Fruit fly (Drosophila melanogaster) whole organism, prepupa: ENCODE results near the gene CG10898.

ENCODE experiments used
- Blimp-1 ChIP-seq: fragments of 200-800 bp; sonication (Bioruptor generic); optimal IDR thresholded peaks from 3 replicates; lab custom pipeline; 2017; ENCODE audit warnings: missing biosample characterization, missing genetic modification characterization, mild to moderate bottlenecking, moderate library complexity, missing genetic modification reagents
- CG10631 ChIP-seq: fragments of 200-800 bp; sonication (Bioruptor generic); optimal IDR thresholded peaks from 2 replicates; lab custom pipeline; 2016; ENCODE audit warnings: missing biosample characterization, missing genetic modification characterization
- CG10669 ChIP-seq: fragments of 200-800 bp; sonication (Bioruptor generic); optimal IDR thresholded peaks from 3 replicates; lab custom pipeline; 2018; ENCODE audit warnings: missing biosample characterization, mild to moderate bottlenecking, missing genetic modification characterization, moderate library complexity
- CG11762 ChIP-seq: fragments of 200-800 bp; sonication (Bioruptor generic); optimal IDR thresholded peaks from 3 replicates; lab custom pipeline; 2016; ENCODE audit warnings: missing biosample characterization, missing genetic modification characterization; ENCODE audit not compliant: insufficient read depth
- CG11902 ChIP-seq: fragments of 200-800 bp; sonication (Bioruptor generic); optimal IDR thresholded peaks from 3 replicates; lab custom pipeline; 2016; ENCODE audit warnings: missing biosample characterization, missing genetic modification characterization
- CG15336 ChIP-seq: fragments of 200-800 bp; sonication (Bioruptor generic); IDR thresholded peaks from 2 replicates; pipeline ENCODE4 v1.3.6; 2022; ENCODE audit warnings: missing biosample characterization, missing genetic modification characterization
- CG16779 ChIP-seq: fragments of 200-800 bp; sonication (Bioruptor generic); optimal IDR thresholded peaks from 3 replicates; lab custom pipeline; 2017; ENCODE audit warnings: missing biosample characterization, mild to moderate bottlenecking, missing genetic modification characterization
- CG31627 ChIP-seq: fragments of 200-800 bp; sonication (Bioruptor generic); optimal IDR thresholded peaks from 3 replicates; lab custom pipeline; 2016; ENCODE audit warnings: missing biosample characterization, missing genetic modification characterization
- CG32006 ChIP-seq: fragments of 200-800 bp; sonication (Bioruptor generic); optimal IDR thresholded peaks from 3 replicates; lab custom pipeline; 2017; ENCODE audit warnings: missing biosample characterization, mild to moderate bottlenecking, missing genetic modification characterization
- CG3919 ChIP-seq: fragments of 200-800 bp; sonication (Bioruptor generic); optimal IDR thresholded peaks from 3 replicates; lab custom pipeline; 2016; ENCODE audit warnings: missing biosample characterization, missing genetic modification characterization
- CG6163 ChIP-seq: fragments of 200-800 bp; sonication (Bioruptor generic); IDR thresholded peaks from 3 replicates; pipeline ENCODE4 v1.3.6; 2022; ENCODE audit warnings: missing biosample characterization, missing genetic modification characterization
- CG6276 ChIP-seq: fragments of 200-800 bp; sonication (Bioruptor generic); optimal IDR thresholded peaks from 2 replicates; lab custom pipeline; 2017; ENCODE audit warnings: missing biosample characterization, mild to moderate bottlenecking, missing genetic modification characterization
- CG6808 ChIP-seq: fragments of 200-800 bp; sonication (Bioruptor generic); optimal IDR thresholded peaks from 3 replicates; lab custom pipeline; 2017; ENCODE audit warnings: missing biosample characterization, missing genetic modification characterization, mild to moderate bottlenecking, moderate library complexity, missing genetic modification reagents
- CG6854 ChIP-seq: fragments of 200-800 bp; sonication (Bioruptor generic); optimal IDR thresholded peaks from 2 replicates; lab custom pipeline; 2017; ENCODE audit warnings: missing biosample characterization, mild to moderate bottlenecking, missing genetic modification characterization
- CG8119 ChIP-seq: fragments of 200-800 bp; sonication (Bioruptor generic); IDR thresholded peaks from 3 replicates; pipeline ENCODE4 v1.3.6; 2022; ENCODE audit warnings: missing biosample characterization, missing genetic modification characterization
- CG9139 ChIP-seq: fragments of 200-800 bp; sonication (Bioruptor generic); optimal IDR thresholded peaks from 3 replicates; lab custom pipeline; 2017; ENCODE audit warnings: missing biosample characterization, mild to moderate bottlenecking, missing genetic modification characterization
- Eip75B ChIP-seq: fragments of 200-800 bp; sonication (Bioruptor generic); optimal IDR thresholded peaks from 3 replicates; lab custom pipeline; 2016; ENCODE audit warnings: missing biosample characterization, missing genetic modification characterization
- Eip78C ChIP-seq: fragments of 200-800 bp; sonication (Bioruptor generic); peaks from one replicate; lab custom pipeline; 2016; ENCODE audit warnings: missing biosample characterization, missing genetic modification characterization
- Eip93F ChIP-seq: fragments of 200-800 bp; sonication (Bioruptor generic); optimal IDR thresholded peaks from 2 replicates; lab custom pipeline; 2016; ENCODE audit warnings: missing biosample characterization, mild to moderate bottlenecking, missing genetic modification characterization
- Ets21C ChIP-seq: fragments of 200-800 bp; sonication (Bioruptor generic); optimal IDR thresholded peaks from 3 replicates; lab custom pipeline; 2016; ENCODE audit warnings: missing biosample characterization, missing genetic modification characterization
- Ets96B ChIP-seq: fragments of 200-800 bp; optimal IDR thresholded peaks from 2 replicates; lab custom pipeline; 2019; ENCODE audit warnings: missing biosample characterization, mild to moderate bottlenecking, missing genetic modification characterization, moderate library complexity
- Gug ChIP-seq: fragments of 200-800 bp; sonication (Bioruptor generic); IDR thresholded peaks from 2 replicates; pipeline ENCODE4 v1.3.6; 2022; ENCODE audit warnings: missing biosample characterization, missing genetic modification characterization
- Hr38 ChIP-seq: sonication (Bioruptor generic); optimal IDR thresholded peaks from 2 replicates; lab custom pipeline; 2016; ENCODE audit warnings: missing biosample characterization, missing genetic modification characterization
- Hr39 ChIP-seq: fragments of 200-800 bp; sonication (Bioruptor generic); optimal IDR thresholded peaks from 2 replicates; lab custom pipeline; 2016; ENCODE audit warnings: missing biosample characterization, missing genetic modification characterization
- Lpt ChIP-seq: fragments of 200-800 bp; sonication (Bioruptor generic); optimal IDR thresholded peaks from 3 replicates; lab custom pipeline; 2016; ENCODE audit warnings: missing biosample characterization, missing genetic modification characterization
- OdsH ChIP-seq: fragments of 200-800 bp; sonication (Bioruptor generic); optimal IDR thresholded peaks from 3 replicates; lab custom pipeline; 2016; ENCODE audit warnings: missing biosample characterization, missing genetic modification characterization
- Sox102F ChIP-seq: fragments of 200-800 bp; sonication (Bioruptor generic); optimal IDR thresholded peaks from 2 replicates; lab custom pipeline; 2016; ENCODE audit warnings: missing biosample characterization, mild to moderate bottlenecking, missing genetic modification characterization
- acj6 ChIP-seq: fragments of 200-800 bp; sonication (Bioruptor generic); optimal IDR thresholded peaks from 3 replicates; lab custom pipeline; 2016; ENCODE audit warnings: missing biosample characterization, missing genetic modification characterization
- cyc ChIP-seq: fragments of 200-800 bp; sonication (Bioruptor generic); optimal IDR thresholded peaks from 3 replicates; lab custom pipeline; 2016; ENCODE audit warnings: missing biosample characterization, missing genetic modification characterization
- dac ChIP-seq: fragments of 200-800 bp; sonication (Bioruptor generic); optimal IDR thresholded peaks from 2 replicates; lab custom pipeline; 2017; ENCODE audit warnings: missing biosample characterization, mild to moderate bottlenecking, missing genetic modification characterization
- dsx ChIP-seq: fragments of 200-800 bp; optimal IDR thresholded peaks from 3 replicates; lab custom pipeline; 2019; ENCODE audit warnings: missing biosample characterization, mild to moderate bottlenecking, missing genetic modification characterization, moderate library complexity; ENCODE audit not compliant: poor library complexity, severe bottlenecking
- eg ChIP-seq: fragments of 200-800 bp; sonication (Bioruptor generic); IDR thresholded peaks from 3 replicates; pipeline ENCODE4 v1.3.6; 2022; ENCODE audit warnings: missing biosample characterization, missing genetic modification characterization
- esn ChIP-seq: fragments of 200-800 bp; sonication (Bioruptor generic); optimal IDR thresholded peaks from 2 replicates; lab custom pipeline; 2016; ENCODE audit warnings: missing biosample characterization, mild to moderate bottlenecking, missing genetic modification characterization, moderate library complexity
- fkh ChIP-seq: fragments of 200-800 bp; sonication (Bioruptor generic); optimal IDR thresholded peaks from 3 replicates; lab custom pipeline; 2017; ENCODE audit warnings: missing biosample characterization, mild to moderate bottlenecking, missing genetic modification characterization, moderate library complexity
- lz ChIP-seq: fragments of 200-800 bp; sonication (Bioruptor generic); optimal IDR thresholded peaks from 3 replicates; lab custom pipeline; 2016; ENCODE audit warnings: missing biosample characterization, missing genetic modification characterization
- salr ChIP-seq, 2 experiments: fragments of 200-800 bp; sonication (Bioruptor generic); optimal IDR thresholded peaks; 3 replicates each; lab custom pipeline; 2016 to 2018; ENCODE audit warnings: missing biosample characterization in 2 of 2, missing genetic modification characterization in 2 of 2, mild to moderate bottlenecking in 1 of 2
- spab ChIP-seq: fragments of 200-800 bp; sonication (Bioruptor generic); optimal IDR thresholded peaks from 2 replicates; lab custom pipeline; 2017; ENCODE audit warnings: missing biosample characterization, mild to moderate bottlenecking, missing genetic modification characterization, missing genetic modification reagents
- ss ChIP-seq, 2 experiments: fragments of 200-800 bp; sonication (Bioruptor generic); optimal IDR thresholded peaks; 2 replicates in 1 of 2; 3 replicates in 1 of 2; lab custom pipeline; 2017 to 2018; ENCODE audit warnings: mild to moderate bottlenecking in 2 of 2, missing biosample characterization in 2 of 2, missing genetic modification characterization in 2 of 2, moderate library complexity in 1 of 2
- svp ChIP-seq: fragments of 200-800 bp; sonication (Bioruptor generic); peaks from one replicate; lab custom pipeline; 2016; ENCODE audit warnings: missing biosample characterization, missing genetic modification characterization
- topi ChIP-seq: fragments of 200-800 bp; sonication (Bioruptor generic); optimal IDR thresholded peaks from 3 replicates; lab custom pipeline; 2016; ENCODE audit warnings: missing biosample characterization, missing genetic modification characterization
- vri ChIP-seq: fragments of 200-800 bp; sonication (Bioruptor generic); optimal IDR thresholded peaks from 3 replicates; lab custom pipeline; 2016; ENCODE audit warnings: missing biosample characterization, mild to moderate bottlenecking, missing genetic modification characterization

CG10898 gene

dm6 chr3R:11595523-11595922, 37.9 kb downstream of the CG10898 start (continued):
- no peak for TF ChIP-seq svp (GFP tag; lab: Kevin White, UChicago)
- peak; percentile 32 for TF ChIP-seq CG3919 (GFP tag; lab: Kevin White, UChicago)
- peak; percentile 22 for TF ChIP-seq CG11762 (GFP tag; lab: Kevin White, UChicago)
- TF ChIP-seq Ets21C (GFP tag; lab: Kevin White, UChicago): no peak
- TF ChIP-seq Gug: no peak; the same call in 1 of the 2 replicates
- TF ChIP-seq spab (GFP tag; lab: Kevin White, UChicago): no peak
- no peak for TF ChIP-seq CG10631 (GFP tag; lab: Kevin White, UChicago)
- TF ChIP-seq CG11902 (GFP tag; lab: Kevin White, UChicago): no peak
- TF ChIP-seq fkh: no peak
- peak; percentile 79 for TF ChIP-seq CG32006 (GFP tag; lab: Kevin White, UChicago)
- no peak for TF ChIP-seq Sox102F
- TF ChIP-seq CG16779 (tag; lab: Kevin White, UChicago): no peak
- peak in 1 of 2 experiments; percentile 28 for TF ChIP-seq salr (GFP tag; optimal IDR thresholded peaks at IDR 0.05; lab: Kevin White, UChicago)
- peak; percentile 34 for TF ChIP-seq acj6 (GFP tag; lab: Kevin White, UChicago)
- no peak for TF ChIP-seq CG31627 (GFP tag; lab: Kevin White, UChicago)
- no peak for TF ChIP-seq topi (GFP tag; lab: Kevin White, UChicago)

- TF ChIP-seq esn (GFP tag; lab: Kevin White, UChicago): no peak
- TF ChIP-seq spab (GFP tag; lab: Kevin White, UChicago): no peak
- TF ChIP-seq CG11762 (GFP tag; lab: Kevin White, UChicago): no peak
- TF ChIP-seq eg (GFP tag; lab: Robert Waterston, UW): 0 out of 3 replicates have a peak, but pooled peaks have one; percentile 19
- peak; percentile 27 for TF ChIP-seq svp (GFP tag; lab: Kevin White, UChicago)
- TF ChIP-seq Eip78C (GFP tag; lab: Kevin White, UChicago): peak; percentile 7
- TF ChIP-seq dac (GFP tag; lab: Kevin White, UChicago): no peak
- no peak for TF ChIP-seq CG8119 (GFP tag; lab: Robert Waterston, UW)
- TF ChIP-seq salr (GFP tag; optimal IDR thresholded peaks at IDR 0.05; lab: Kevin White, UChicago): no peak
- no peak for TF ChIP-seq Lpt
- TF ChIP-seq vri (GFP tag; lab: Kevin White, UChicago): no peak
- TF ChIP-seq cyc (GFP tag; lab: Kevin White, UChicago): no peak
- no peak for TF ChIP-seq CG31627 (GFP tag; lab: Kevin White, UChicago)
- TF ChIP-seq, all 60 proteins: peak for 3
These were observed 45.6 kb downstream of the CG10898 start for dm6 chr3R:11603136-11603535.

- peak; percentile 10 for TF ChIP-seq Eip93F (GFP tag; lab: Kevin White, UChicago)
- peak; percentile 10 for TF ChIP-seq Eip75B (GFP tag; lab: Kevin White, UChicago)
- no peak for TF ChIP-seq Blimp-1 (GFP tag; lab: Kevin White, UChicago)
- peak; percentile 70; the same call in 2 of the 3 replicates for TF ChIP-seq CG6163
- peak; percentile 70 for TF ChIP-seq CG8119 (GFP tag; lab: Robert Waterston, UW)
- peak; percentile 65; the same call in 1 of the 3 replicates for TF ChIP-seq eg (GFP tag; lab: Robert Waterston, UW)
- peak; percentile 8 for TF ChIP-seq CG3919 (GFP tag; lab: Kevin White, UChicago)
- peak; percentile 72 for TF ChIP-seq CG9139 (GFP tag; lab: Kevin White, UChicago)
- peak; percentile 59 for TF ChIP-seq CG16779 (tag; lab: Kevin White, UChicago)
- no peak for TF ChIP-seq lz (GFP tag; lab: Kevin White, UChicago)
- TF ChIP-seq ss (GFP tag; optimal IDR thresholded peaks at IDR 0.05; lab: Kevin White, UChicago): peak; percentile 64 to 70
- TF ChIP-seq vri (GFP tag; lab: Kevin White, UChicago): peak; percentile 7
- no peak for TF ChIP-seq CG32006 (GFP tag; lab: Kevin White, UChicago)
- peak; percentile 14 for TF ChIP-seq esn (GFP tag; lab: Kevin White, UChicago)
- peak; percentile 84 for TF ChIP-seq Eip78C (GFP tag; lab: Kevin White, UChicago)
- peak; percentile 72 for TF ChIP-seq CG6854
- peak; percentile 39 for TF ChIP-seq dsx (GFP tag; lab: Kevin White, UChicago)
- TF ChIP-seq OdsH: no peak
- no peak for TF ChIP-seq Hr39 (GFP tag; lab: Kevin White, UChicago)
- TF ChIP-seq CG6808: peak; percentile 57
- TF ChIP-seq Sox102F: peak; percentile 26
- TF ChIP-seq CG6276 (GFP tag; lab: Kevin White, UChicago): peak; percentile 67
- TF ChIP-seq Ets96B: peak; percentile 25
- peak; percentile 82 for TF ChIP-seq CG15336 (GFP tag; lab: Robert Waterston, UW)
- no peak for TF ChIP-seq Hr38 (GFP tag; lab: Kevin White, UChicago)
- peak; percentile 30 for TF ChIP-seq CG10669 (GFP tag; lab: Kevin White, UChicago)
These were observed 47.3 kb downstream of the CG10898 start for dm6 chr3R:11604654-11605436.
